Worm (Caenorhabditis elegans): ENCODE measurements around the gene C48B4.10.

- TF ChIP-seq egl-27 (tag; optimal IDR thresholded peaks at IDR 0.05) (no peak), skn-1 (tag; optimal IDR thresholded peaks at IDR 0.05) (no peak), duxl-1 (tag; optimal IDR thresholded peaks at IDR 0.05; ENCODE audit: poor library complexity) (no peak), nhr-76 (tag; optimal IDR thresholded peaks at IDR 0.05) (no peak), hif-1 (tag; optimal IDR thresholded peaks at IDR 0.05) (no peak), lir-3 (tag; optimal IDR thresholded peaks at IDR 0.05) (no peak)
Observed at ce11 chrIII:9538655-9539155, 25.6 kb downstream of the C48B4.10 start, which contains the start of gene ZK1098.3.

Data from whole organism, L4 larva.